Worm (Caenorhabditis elegans) whole organism, L4/young adult: Measurements from ENCODE around the gene B0563.5.

Source experiments
- dao-5 ChIP-seq: sonication (generic microtip); optimal IDR thresholded peaks from 2 replicates; lab custom pipeline; 2016; ENCODE audit warnings: missing genotype, missing genetic modification characterization, moderate library complexity, missing compliant biosample characterization
- him-1 ChIP-seq: sonication (generic microtip); optimal IDR thresholded peaks from 2 replicates; lab custom pipeline; 2016; ENCODE audit warnings: missing genotype, missing genetic modification reagents, missing genetic modification characterization, missing compliant biosample characterization

DNA sequence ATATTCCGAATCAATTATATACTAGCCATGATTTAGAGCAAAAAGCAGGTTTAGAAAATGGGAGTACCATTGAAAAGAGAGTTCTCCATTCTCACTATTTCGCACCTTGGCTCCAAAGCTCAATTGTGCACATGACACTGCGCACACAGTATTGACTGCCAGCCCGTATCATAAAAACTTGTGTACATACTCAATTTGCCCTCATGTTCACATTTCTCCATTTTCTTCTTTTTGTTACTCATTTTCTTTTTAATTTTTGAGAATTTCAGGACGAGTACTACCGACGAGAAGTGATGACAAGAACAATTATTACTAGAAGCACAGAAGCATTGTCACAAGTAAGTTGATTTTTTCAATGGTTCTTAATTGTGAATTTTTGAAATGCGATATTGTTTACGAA lies 41.5 kb upstream of the B0563.5 start:
- no peak for TF ChIP-seq dao-5 (tag; lab: Kevin White, UChicago)
- no peak for TF ChIP-seq him-1 (tag; lab: Kevin White, UChicago)
